Comparison of ENCODE assay signal across 5 fruit fly cellular contexts in genomic region chr3L:8060188-8060856, dm6.
A peak's percentile ranks its signal among the peaks of the same experiment; 100 is the strongest.
TF ChIP-seq lines count a peak whose summit lies in the region.
"Not testable (repeated sequence)": the region's sequence is repeated elsewhere in the genome, so short reads cannot be mapped to it uniquely, and the experiment has no call there.

No protein-coding gene starts in this region.

- not testable (repeated sequence) for TF ChIP-seq CTCF in whole organism, embryonic (GFP tag; optimal IDR thresholded peaks at IDR 0.05; lab: Kevin White, UChicago)

TF ChIP-seq in whole organism, adult, 20 proteins besides CTCF, POLR2A, EP300 and RAD21:
- TF ChIP-seq cic (GFP tag; optimal IDR thresholded peaks at IDR 0.05; lab: Kevin White, UChicago): peak; percentile 12
- TF ChIP-seq CG33017 (tag; optimal IDR thresholded peaks at IDR 0.05; lab: Kevin White, UChicago): peak; percentile 31

TF ChIP-seq in whole organism, embryonic, 481 proteins besides CTCF, POLR2A, EP300 and RAD21 (continues in another document):
- TF ChIP-seq CG7372 (GFP tag; IDR thresholded peaks at IDR 0.05; lab: Robert Waterston, UW): peak; percentile 96
- TF ChIP-seq Scr (GFP tag; IDR thresholded peaks at IDR 0.05; lab: Robert Waterston, UW; ENCODE audit: partially characterized antibody): peak; percentile 65
- peak; percentile 58 for TF ChIP-seq hbn (GFP tag; IDR thresholded peaks at IDR 0.05; lab: Robert Waterston, UW; ENCODE audit: partially characterized antibody)
- peak; percentile 73 for TF ChIP-seq CG16813 (GFP tag; IDR thresholded peaks at IDR 0.05; lab: Robert Waterston, UW; ENCODE audit: partially characterized antibody)
- peak; percentile 38 for TF ChIP-seq nom (GFP tag; optimal IDR thresholded peaks at IDR 0.05; lab: Kevin White, UChicago)
- TF ChIP-seq nerfin-2 (GFP tag; IDR thresholded peaks at IDR 0.05; lab: Robert Waterston, UW; ENCODE audit: partially characterized antibody): peak; percentile 71
- TF ChIP-seq CG4328 (GFP tag; optimal IDR thresholded peaks at IDR 0.05; lab: Kevin White, UChicago): peak; percentile 27
- peak; percentile 78 for TF ChIP-seq Med (GFP tag; lab: Kevin White, UChicago)
- TF ChIP-seq amos (GFP tag; IDR thresholded peaks at IDR 0.05; lab: Robert Waterston, UW; ENCODE audit: partially characterized antibody): peak; percentile 74
- TF ChIP-seq CG7839 (tag; optimal IDR thresholded peaks at IDR 0.05; lab: Kevin White, UChicago): peak; percentile 3
- TF ChIP-seq scrt (GFP tag; optimal IDR thresholded peaks at IDR 0.05; lab: Kevin White, UChicago): peak; percentile 22
- TF ChIP-seq CG13287 (GFP tag; IDR thresholded peaks at IDR 0.05; lab: Robert Waterston, UW; ENCODE audit: partially characterized antibody): peak; percentile 58
- TF ChIP-seq CG7963 (GFP tag; IDR thresholded peaks at IDR 0.05; lab: Robert Waterston, UW; ENCODE audit: partially characterized antibody): peak; percentile 64
- peak; percentile 46 for TF ChIP-seq D19A (tag; optimal IDR thresholded peaks at IDR 0.05; lab: Kevin White, UChicago)
- peak; percentile 9 for TF ChIP-seq CG34376 (GFP tag; optimal IDR thresholded peaks at IDR 0.05; lab: Kevin White, UChicago)
- peak; percentile 44 for TF ChIP-seq inv (GFP tag; IDR thresholded peaks at IDR 0.05; lab: Robert Waterston, UW; ENCODE audit: partially characterized antibody)
- TF ChIP-seq abd-A (tag; optimal IDR thresholded peaks at IDR 0.05; lab: Kevin White, UChicago): peak; percentile 12
- TF ChIP-seq Deaf1 (tag; optimal IDR thresholded peaks at IDR 0.05; lab: Kevin White, UChicago): peak; percentile 10
- peak; percentile 3 for TF ChIP-seq CG2678 (tag; optimal IDR thresholded peaks at IDR 0.05; lab: Kevin White, UChicago)

TF ChIP-seq in whole organism, prepupa, 60 proteins besides CTCF, POLR2A, EP300 and RAD21:
- peak; percentile 78 for TF ChIP-seq svp (GFP tag; lab: Kevin White, UChicago)
- peak in 1 of 2 experiments; percentile 22 for TF ChIP-seq ss (GFP tag; optimal IDR thresholded peaks at IDR 0.05; lab: Kevin White, UChicago)
- peak; percentile 46; the same call in 1 of the 3 replicates for TF ChIP-seq eg (GFP tag; IDR thresholded peaks at IDR 0.05; lab: Robert Waterston, UW)
- peak; percentile 38 for TF ChIP-seq CG16779 (tag; optimal IDR thresholded peaks at IDR 0.05; lab: Kevin White, UChicago)
- TF ChIP-seq CG15336 (GFP tag; IDR thresholded peaks at IDR 0.05; lab: Robert Waterston, UW): peak; percentile 19; the same call in 1 of the 2 replicates
- peak; percentile 68 for TF ChIP-seq Eip78C (GFP tag; lab: Kevin White, UChicago)
- peak; percentile 60 for TF ChIP-seq CG6854 (GFP tag; optimal IDR thresholded peaks at IDR 0.05; lab: Kevin White, UChicago)
- TF ChIP-seq Eip93F (GFP tag; optimal IDR thresholded peaks at IDR 0.05; lab: Kevin White, UChicago): peak; percentile 33
- peak; percentile 37 for TF ChIP-seq CG6276 (GFP tag; optimal IDR thresholded peaks at IDR 0.05; lab: Kevin White, UChicago)

TF ChIP-seq in whole organism, pupa, 21 proteins besides CTCF, POLR2A, EP300 and RAD21:
- TF ChIP-seq CG32121 (GFP tag; IDR thresholded peaks at IDR 0.05; lab: Robert Waterston, UW) (0 out of 2 replicates have a peak, but pooled peaks have one; percentile 25), CG12605 (GFP tag; IDR thresholded peaks at IDR 0.05; lab: Robert Waterston, UW) (peak; percentile 16; the same call in 1 of the 2 replicates), Ets98B (GFP tag; IDR thresholded peaks at IDR 0.05; lab: Robert Waterston, UW) (0 out of 2 replicates have a peak, but pooled peaks have one; percentile 35)

TF ChIP-seq in whole organism, wandering third instar larva, 38 proteins besides CTCF, POLR2A, EP300 and RAD21:
- peak; percentile 82 for TF ChIP-seq CrebA (GFP tag; optimal IDR thresholded peaks at IDR 0.05; lab: Kevin White, UChicago; ENCODE audit: borderline replicate concordance)
- peak; percentile 11 for TF ChIP-seq woc (GFP tag; optimal IDR thresholded peaks at IDR 0.05; lab: Kevin White, UChicago)
- not testable (repeated sequence) for TF ChIP-seq Rel (GFP tag; optimal IDR thresholded peaks at IDR 0.05; lab: Kevin White, UChicago)
- peak; percentile 11 for TF ChIP-seq Rel (tag; optimal IDR thresholded peaks at IDR 0.05; lab: Kevin White, UChicago)
TF ChIP-seq in whole organism, wandering third instar larva: peak in this region for 3; not testable (repeated sequence) for 35.
